Worm (Caenorhabditis elegans) whole organism, L1 larva: ENCODE results near the gene clec-180.

ENCODE experiments used
- F16B12.6 ChIP-seq: fragments of 150-350 bp; optimal IDR thresholded peaks from 2 replicates; lab custom pipeline; 2014; ENCODE audit warnings: missing biosample characterization, missing genetic modification characterization
- fos-1 ChIP-seq: fragments of 150-350 bp; optimal IDR thresholded peaks from 2 replicates; lab custom pipeline; 2014; ENCODE audit warnings: missing biosample characterization, missing genetic modification characterization
- lir-3 ChIP-seq: sonication (generic microtip); optimal IDR thresholded peaks from 2 replicates; lab custom pipeline; 2016; ENCODE audit warnings: mild to moderate bottlenecking, missing genetic modification characterization, moderate library complexity, missing compliant biosample characterization; ENCODE audit not compliant: poor library complexity
- lsy-2 ChIP-seq, 2 experiments: fragments of 150-350 bp; optimal IDR thresholded peaks; 2 replicates each; lab custom pipeline; 2014; ENCODE audit warnings: missing biosample characterization in 2 of 2, missing genetic modification characterization in 2 of 2
- mef-2 ChIP-seq: fragments of 150-350 bp; optimal IDR thresholded peaks from 2 replicates; lab custom pipeline; 2014; ENCODE audit warnings: missing biosample characterization, missing genetic modification characterization
- nhr-19 ChIP-seq: fragments of 200-800 bp; sonication (Bioruptor generic); conservative IDR thresholded peaks from 2 replicates; pipeline ENCODE4 v1.3.6; 2022; ENCODE audit warnings: missing genetic modification characterization, missing compliant biosample characterization
- snpc-4 ChIP-seq: fragments of 150-350 bp; optimal IDR thresholded peaks from 2 replicates; lab custom pipeline; 2014; ENCODE audit warnings: missing biosample characterization, missing genetic modification characterization

DNA sequence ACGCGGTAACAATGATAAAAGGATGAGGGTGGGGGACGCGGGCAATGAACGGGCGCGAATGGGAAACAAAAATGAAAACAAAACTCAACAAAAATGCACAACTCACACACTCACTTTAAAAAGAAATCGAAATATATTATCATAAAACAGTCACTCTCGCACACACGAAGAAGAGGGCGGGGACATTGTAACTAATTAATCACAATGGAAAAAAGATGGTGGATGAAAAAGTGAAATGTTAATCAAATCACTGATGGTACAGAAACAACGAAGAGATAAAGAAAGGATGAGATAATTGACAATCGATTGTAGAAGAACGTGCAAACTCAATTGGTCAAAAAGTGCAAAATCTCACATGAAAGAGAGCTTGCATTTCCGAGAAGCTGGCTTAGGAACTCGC lies 9.5 kb upstream of the clec-180 start:
- TF ChIP-seq F16B12.6 (tag; lab: Kevin White, UChicago): no peak
- no peak for TF ChIP-seq lsy-2 (tag; optimal IDR thresholded peaks at IDR 0.05; lab: Kevin White, UChicago)
- TF ChIP-seq mef-2 (tag; lab: Kevin White, UChicago): no peak
- TF ChIP-seq lir-3 (tag; lab: Kevin White, UChicago): no peak
- TF ChIP-seq snpc-4 (tag; lab: Kevin White, UChicago): no peak
- no peak for TF ChIP-seq nhr-19
- no peak for TF ChIP-seq fos-1 (tag; lab: Kevin White, UChicago)
